Worm (Caenorhabditis elegans) whole organism, midembryonic: Measurements from ENCODE around the gene irld-40.
"Not testable (repeated sequence)": the region's sequence is repeated elsewhere in the genome, so short reads cannot be mapped to it uniquely, and the experiment has no call there.

ENCODE experiments used
- T22C8.4 ChIP-seq: fragments of 200-800 bp; sonication (Bioruptor generic); IDR thresholded peaks from 2 replicates; pipeline ENCODE4 v1.3.6; 2022; ENCODE audit warnings: missing genetic modification characterization, missing compliant biosample characterization
- cog-1 ChIP-seq: sonication (generic microtip); optimal IDR thresholded peaks from 2 replicates; lab custom pipeline; 2016; ENCODE audit warnings: missing genetic modification characterization, missing compliant biosample characterization
- flt-1 ChIP-seq: fragments of 200-800 bp; sonication (Bioruptor generic); IDR thresholded peaks from 2 replicates; pipeline ENCODE4 v1.3.6; 2022; ENCODE audit warnings: missing genetic modification characterization, missing compliant biosample characterization
- klf-2 ChIP-seq: fragments of 200-800 bp; sonication (Bioruptor generic); conservative IDR thresholded peaks from 2 replicates; pipeline ENCODE4 v1.3.6; 2022; ENCODE audit warnings: missing genetic modification reagents, missing genetic modification characterization, missing compliant biosample characterization
- med-1 ChIP-seq: sonication (generic microtip); optimal IDR thresholded peaks from 2 replicates; lab custom pipeline; 2017; ENCODE audit warnings: missing genetic modification characterization, mild to moderate bottlenecking, missing compliant biosample characterization, antibody characterized with exemption, missing genetic modification reagents; ENCODE audit not compliant: insufficient read depth
- ref-1 ChIP-seq: fragments of 200-800 bp; sonication (Bioruptor generic); conservative IDR thresholded peaks from 2 replicates; pipeline ENCODE4 v1.3.6; 2022; ENCODE audit warnings: missing genetic modification reagents, missing genetic modification characterization, missing compliant biosample characterization
- tab-1 ChIP-seq: fragments of 200-800 bp; sonication (Bioruptor generic); IDR thresholded peaks from 2 replicates; pipeline ENCODE4 v1.3.6; 2022; ENCODE audit warnings: missing genetic modification characterization, missing compliant biosample characterization
- ztf-23 ChIP-seq: fragments of 200-800 bp; sonication (Bioruptor generic); IDR thresholded peaks from 2 replicates; pipeline ENCODE4 v1.3.6; 2022; ENCODE audit warnings: missing genetic modification reagents, missing genetic modification characterization, missing compliant biosample characterization
- ztf-29 ChIP-seq: fragments of 200-800 bp; sonication (Bioruptor generic); IDR thresholded peaks from 2 replicates; pipeline ENCODE4 v1.3.6; 2022; ENCODE audit warnings: missing genetic modification reagents, missing genetic modification characterization, missing compliant biosample characterization

The irld-40 gene

ce11 chrV:1654845-1655244 is 7.5 kb upstream of the irld-40 start, which contains the start of gene irld-11:
Gene irld-11, plus strand, starts transcription at chrV:1655145.
- TF ChIP-seq T22C8.4, result no peak
- TF ChIP-seq cog-1 (tag; lab: Kevin White, UChicago), result no peak
- no peak for TF ChIP-seq ref-1 (GFP tag; lab: Robert Waterston, UW)
- TF ChIP-seq med-1, result no peak
- no peak for TF ChIP-seq klf-2 (GFP tag; lab: Robert Waterston, UW)
- TF ChIP-seq tab-1 (GFP tag; lab: Robert Waterston, UW), result no peak
- no peak for TF ChIP-seq ztf-23 (GFP tag; lab: Robert Waterston, UW)
- no peak for TF ChIP-seq ztf-29 (GFP tag; lab: Robert Waterston, UW)
- no peak for TF ChIP-seq flt-1 (GFP tag; lab: Robert Waterston, UW)

- no peak for TF ChIP-seq T22C8.4
- TF ChIP-seq ref-1 (GFP tag; lab: Robert Waterston, UW), result no peak
- TF ChIP-seq ztf-23 (GFP tag; lab: Robert Waterston, UW), result no peak
- no peak for TF ChIP-seq cog-1 (tag; lab: Kevin White, UChicago)
- TF ChIP-seq med-1, result no peak
- no peak for TF ChIP-seq flt-1 (GFP tag; lab: Robert Waterston, UW)
- TF ChIP-seq tab-1 (GFP tag; lab: Robert Waterston, UW), result no peak
- TF ChIP-seq klf-2 (GFP tag; lab: Robert Waterston, UW), result no peak
- TF ChIP-seq ztf-29 (GFP tag; lab: Robert Waterston, UW), result no peak
These were observed 2.6 kb downstream of the irld-40 start, which contains the start of gene K04F1.9 for ce11 chrV:1664921-1665320. Gene K04F1.9, plus strand, starts transcription at chrV:1665221.

- TF ChIP-seq T22C8.4 (no peak), ztf-29 (GFP tag; lab: Robert Waterston, UW) (no peak), ztf-23 (GFP tag; lab: Robert Waterston, UW) (no peak), cog-1 (tag; lab: Kevin White, UChicago) (no peak)
These were observed 4.5 kb downstream of the irld-40 start, which contains the start of gene K04F1.8 for ce11 chrV:1666904-1667303. Gene K04F1.8, plus strand, starts transcription at chrV:1667204.

- TF ChIP-seq ztf-23 (GFP tag; lab: Robert Waterston, UW), result no peak
- TF ChIP-seq ref-1 (GFP tag; lab: Robert Waterston, UW), result no peak
- no peak for TF ChIP-seq cog-1 (tag; lab: Kevin White, UChicago)
- no peak for TF ChIP-seq tab-1 (GFP tag; lab: Robert Waterston, UW)
- TF ChIP-seq T22C8.4, result no peak
- no peak for TF ChIP-seq flt-1 (GFP tag; lab: Robert Waterston, UW)
- no peak for TF ChIP-seq klf-2 (GFP tag; lab: Robert Waterston, UW)
- TF ChIP-seq ztf-29 (GFP tag; lab: Robert Waterston, UW), result no peak
- TF ChIP-seq med-1, result no peak
These were observed 5.8 kb downstream of the irld-40 start, which contains the start of gene irld-42 for ce11 chrV:1668216-1668615. Gene irld-42, plus strand, starts transcription at chrV:1668516.

- no peak for TF ChIP-seq tab-1 (GFP tag; lab: Robert Waterston, UW)
- TF ChIP-seq ztf-29 (GFP tag; lab: Robert Waterston, UW), result no peak
- TF ChIP-seq flt-1 (GFP tag; lab: Robert Waterston, UW), result no peak
- TF ChIP-seq med-1, result no peak
- TF ChIP-seq ref-1 (GFP tag; lab: Robert Waterston, UW), result no peak
- TF ChIP-seq T22C8.4, result no peak
- TF ChIP-seq cog-1 (tag; lab: Kevin White, UChicago), result no peak
- no peak for TF ChIP-seq ztf-23 (GFP tag; lab: Robert Waterston, UW)
- TF ChIP-seq klf-2 (GFP tag; lab: Robert Waterston, UW), result no peak
These were observed 15.9 kb downstream of the irld-40 start, which contains the start of gene srw-98 for ce11 chrV:1678228-1678627. Gene srw-98, minus strand, starts transcription at chrV:1678328.

- no peak for TF ChIP-seq T22C8.4
- no peak for TF ChIP-seq med-1
- TF ChIP-seq ref-1 (GFP tag; lab: Robert Waterston, UW), result no peak
- no peak for TF ChIP-seq ztf-29 (GFP tag; lab: Robert Waterston, UW)
- no peak for TF ChIP-seq klf-2 (GFP tag; lab: Robert Waterston, UW)
- TF ChIP-seq ztf-23 (GFP tag; lab: Robert Waterston, UW), result no peak
- no peak for TF ChIP-seq flt-1 (GFP tag; lab: Robert Waterston, UW)
- TF ChIP-seq tab-1 (GFP tag; lab: Robert Waterston, UW), result no peak
- no peak for TF ChIP-seq cog-1 (tag; lab: Kevin White, UChicago)
These were observed 18.4 kb downstream of the irld-40 start, which contains the start of gene srw-91 for ce11 chrV:1680770-1681169. Gene srw-91, minus strand, starts transcription at chrV:1680870.

- no peak for TF ChIP-seq med-1
- no peak for TF ChIP-seq cog-1 (tag; lab: Kevin White, UChicago)
- no peak for TF ChIP-seq ztf-29 (GFP tag; lab: Robert Waterston, UW)
- no peak for TF ChIP-seq tab-1 (GFP tag; lab: Robert Waterston, UW)
- no peak for TF ChIP-seq flt-1 (GFP tag; lab: Robert Waterston, UW)
- no peak for TF ChIP-seq klf-2 (GFP tag; lab: Robert Waterston, UW)
- no peak for TF ChIP-seq ref-1 (GFP tag; lab: Robert Waterston, UW)
- no peak for TF ChIP-seq T22C8.4
- TF ChIP-seq ztf-23 (GFP tag; lab: Robert Waterston, UW), result no peak
These were observed 19.9 kb downstream of the irld-40 start, which contains the start of gene srh-3 for ce11 chrV:1682279-1682678. Gene srh-3, plus strand, starts transcription at chrV:1682579.

- TF ChIP-seq T22C8.4 (no peak), ref-1 (GFP tag; lab: Robert Waterston, UW) (no peak), ztf-29 (GFP tag; lab: Robert Waterston, UW) (no peak), tab-1 (GFP tag; lab: Robert Waterston, UW) (no peak), ztf-23 (GFP tag; lab: Robert Waterston, UW) (no peak), med-1 (no peak), cog-1 (tag; lab: Kevin White, UChicago) (no peak), flt-1 (GFP tag; lab: Robert Waterston, UW) (no peak), klf-2 (GFP tag; lab: Robert Waterston, UW) (no peak)
These were observed 23.0 kb downstream of the irld-40 start, which contains the start of gene srh-5 for ce11 chrV:1685328-1685727. Gene srh-5, plus strand, starts transcription at chrV:1685628.

- TF ChIP-seq cog-1 (tag; lab: Kevin White, UChicago); T22C8.4; med-1: not testable (repeated sequence)
These were observed 30.1 kb downstream of the irld-40 start, which contains the start of gene Y46H3C.5 for ce11 chrV:1692494-1692893. Gene Y46H3C.5, minus strand, starts transcription at chrV:1692495.
